Fruit fly (Drosophila melanogaster): Measurements from ENCODE around the gene Acer.

Gene Acer

DNA sequence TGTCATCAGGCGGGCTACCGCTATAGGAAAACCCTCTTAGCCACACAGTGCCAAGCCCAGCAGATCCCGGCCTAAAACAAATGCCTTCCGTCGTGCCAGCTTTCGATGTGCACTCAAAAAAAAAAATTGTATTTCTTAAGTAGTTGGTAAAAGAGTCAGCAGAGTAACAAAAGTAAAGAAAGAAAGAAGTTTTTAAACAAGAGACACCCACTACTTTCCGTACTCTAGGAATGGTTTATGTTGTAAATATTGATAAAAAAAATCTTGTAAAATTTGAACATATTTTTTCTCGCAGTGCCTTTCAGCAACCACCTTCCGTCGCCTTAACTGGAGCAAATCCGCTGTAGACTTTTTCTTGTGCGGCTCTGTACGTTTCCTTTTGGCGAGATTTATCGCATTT, 51.2 kb downstream of the Acer start (continued):
- TF ChIP-seq gfzf (GFP tag; optimal IDR thresholded peaks at IDR 0.05) = no peak
- no peak for TF ChIP-seq peb (GFP tag; IDR thresholded peaks at IDR 0.05)
- TF ChIP-seq CG3281 (GFP tag; optimal IDR thresholded peaks at IDR 0.05) = peak; percentile 33
- peak; percentile 4 for TF ChIP-seq CG9437 (GFP tag; optimal IDR thresholded peaks at IDR 0.05)
- TF ChIP-seq Fer3 (tag; optimal IDR thresholded peaks at IDR 0.05) = peak; percentile 2
- TF ChIP-seq CG3847 (GFP tag; IDR thresholded peaks at IDR 0.05) = no peak
- TF ChIP-seq abd-A (tag; optimal IDR thresholded peaks at IDR 0.05) = no peak
- TF ChIP-seq CG10959 (GFP tag; IDR thresholded peaks at IDR 0.05) = no peak
- peak; percentile 41 for TF ChIP-seq CG9727 (GFP tag; optimal IDR thresholded peaks at IDR 0.05)
- peak; percentile 61; the same call in 1 of the 3 replicates for TF ChIP-seq so (GFP tag; IDR thresholded peaks at IDR 0.05)
- TF ChIP-seq NFAT (GFP tag; IDR thresholded peaks at IDR 0.05) = no peak
- TF ChIP-seq D19A (tag; optimal IDR thresholded peaks at IDR 0.05) = peak; percentile 36
- peak; percentile 20 for TF ChIP-seq NC2β (GFP tag; optimal IDR thresholded peaks at IDR 0.05)
- TF ChIP-seq CG17912 (GFP tag; optimal IDR thresholded peaks at IDR 0.05) = no peak
- TF ChIP-seq CG14710 (tag; optimal IDR thresholded peaks at IDR 0.05) = peak; percentile 40
- TF ChIP-seq CG17361 (GFP tag; IDR thresholded peaks at IDR 0.05) = no peak
- peak; percentile 26 for TF ChIP-seq Ssrp (tag; optimal IDR thresholded peaks at IDR 0.05)
- TF ChIP-seq CG11560 (tag; IDR thresholded peaks at IDR 0.05) = no peak
- TF ChIP-seq Vsx1 (GFP tag; optimal IDR thresholded peaks at IDR 0.05) = no peak
- peak; percentile 21 for TF ChIP-seq CG1233 (GFP tag; optimal IDR thresholded peaks at IDR 0.05)
- peak; percentile 26 for TF ChIP-seq Bteb2 (GFP tag; optimal IDR thresholded peaks at IDR 0.05)
- no peak for TF ChIP-seq onecut (GFP tag; IDR thresholded peaks at IDR 0.05)
- TF ChIP-seq zfh2 (GFP tag; optimal IDR thresholded peaks at IDR 0.05) = no peak
- peak; percentile 58 for TF ChIP-seq CG2712 (tag; optimal IDR thresholded peaks at IDR 0.05)
- TF ChIP-seq br (optimal IDR thresholded peaks at IDR 0.05) = no peak
- no peak for TF ChIP-seq CG3838 (GFP tag; optimal IDR thresholded peaks at IDR 0.05)
- TF ChIP-seq insv (GFP tag; optimal IDR thresholded peaks at IDR 0.05) = no peak
- peak; percentile 16 for TF ChIP-seq Asciz (GFP tag; optimal IDR thresholded peaks at IDR 0.05)
- TF ChIP-seq hth (optimal IDR thresholded peaks at IDR 0.05) = no peak
- TF ChIP-seq scrt (GFP tag; optimal IDR thresholded peaks at IDR 0.05) = peak; percentile 32
- TF ChIP-seq HLHmδ (GFP tag; optimal IDR thresholded peaks at IDR 0.05) = no peak
- TF ChIP-seq maf-S (GFP tag; optimal IDR thresholded peaks at IDR 0.05) = no peak
- peak; percentile 38 for TF ChIP-seq mam (GFP tag; optimal IDR thresholded peaks at IDR 0.05)
- TF ChIP-seq Ptx1 (GFP tag; IDR thresholded peaks at IDR 0.05) = peak; percentile 46
- TF ChIP-seq CG10366 (GFP tag; IDR thresholded peaks at IDR 0.05) = peak; percentile 32; the same call in 1 of the 2 replicates
- no peak for TF ChIP-seq CG9932 (GFP tag; IDR thresholded peaks at IDR 0.05)
- peak; percentile 31 for TF ChIP-seq Hsf (GFP tag; optimal IDR thresholded peaks at IDR 0.05)
- peak; percentile 52 for TF ChIP-seq Meics (GFP tag; optimal IDR thresholded peaks at IDR 0.05)
- TF ChIP-seq MBD-R2 (GFP tag; IDR thresholded peaks at IDR 0.05) = peak; percentile 37; the same call in 1 of the 2 replicates
- TF ChIP-seq gsb-n (tag; optimal IDR thresholded peaks at IDR 0.05) = peak; percentile 4
- peak; percentile 92 for TF ChIP-seq sens (GFP tag)
- TF ChIP-seq Adf1 (GFP tag; IDR thresholded peaks at IDR 0.05) = no peak
- TF ChIP-seq Deaf1 (tag; optimal IDR thresholded peaks at IDR 0.05) = peak; percentile 27
- TF ChIP-seq grn (GFP tag; optimal IDR thresholded peaks at IDR 0.05) = no peak
- peak; percentile 31 for TF ChIP-seq gcm (GFP tag; optimal IDR thresholded peaks at IDR 0.05)
- TF ChIP-seq CG17385 (GFP tag; optimal IDR thresholded peaks at IDR 0.05) = peak; percentile 43
- TF ChIP-seq tup (GFP tag; optimal IDR thresholded peaks at IDR 0.05) = peak; percentile 19
- TF ChIP-seq NfI (GFP tag; optimal IDR thresholded peaks at IDR 0.05) = no peak
- TF ChIP-seq CG3995 (GFP tag; optimal IDR thresholded peaks at IDR 0.05) = no peak
- TF ChIP-seq disco-r (GFP tag; optimal IDR thresholded peaks at IDR 0.05) = peak; percentile 36
- TF ChIP-seq CG31388 (GFP tag; optimal IDR thresholded peaks at IDR 0.05) = no peak
- no peak for TF ChIP-seq trh (GFP tag; optimal IDR thresholded peaks at IDR 0.05)
- TF ChIP-seq HLH54F (GFP tag; optimal IDR thresholded peaks at IDR 0.05) = peak; percentile 5
